Fruit fly (Drosophila melanogaster) whole organism, wandering third instar larva: ENCODE data around the gene RpL4.

Experiments used
- Abd-B ChIP-seq: fragments of >200 bp; optimal IDR thresholded peaks from 2 replicates; lab custom pipeline; 2017; ENCODE audit warnings: missing biosample characterization, missing genetic modification characterization
- CG9705 ChIP-seq: fragments of 200-800 bp; sonication (Bioruptor generic); optimal IDR thresholded peaks from 2 replicates; lab custom pipeline; 2018; ENCODE audit warnings: missing biosample characterization, mild to moderate bottlenecking, missing genetic modification characterization
- CrebA ChIP-seq: fragments of 200-800 bp; sonication (Bioruptor generic); optimal IDR thresholded peaks from 2 replicates; lab custom pipeline; 2016; ENCODE audit warnings: missing biosample characterization, mild to moderate bottlenecking, missing genetic modification characterization, borderline replicate concordance
- Dfd ChIP-seq: fragments of >200 bp; optimal IDR thresholded peaks from 2 replicates; lab custom pipeline; 2017; ENCODE audit warnings: missing biosample characterization, missing genetic modification characterization
- GATAd ChIP-seq: sonication (Bioruptor generic); optimal IDR thresholded peaks from 2 replicates; lab custom pipeline; 2016; ENCODE audit warnings: missing biosample characterization, missing genetic modification characterization
- HLH106 ChIP-seq: fragments of 200-800 bp; optimal IDR thresholded peaks from 3 replicates; lab custom pipeline; 2019; ENCODE audit warnings: missing biosample characterization, mild to moderate bottlenecking, missing genetic modification characterization, moderate library complexity
- Hnf4 ChIP-seq: fragments of 200-800 bp; sonication (Bioruptor generic); optimal IDR thresholded peaks from 2 replicates; lab custom pipeline; 2016; ENCODE audit warnings: missing biosample characterization, mild to moderate bottlenecking, missing genetic modification characterization
- Hr83 ChIP-seq: fragments of 200-300 bp; sonication (Bioruptor generic); optimal IDR thresholded peaks from 2 replicates; lab custom pipeline; 2016; ENCODE audit warnings: missing biosample characterization, mild to moderate bottlenecking, missing genetic modification characterization, moderate library complexity; ENCODE audit not compliant: poor library complexity, severe bottlenecking
- Jra ChIP-seq: sonication (Bioruptor generic); optimal IDR thresholded peaks from 2 replicates; lab custom pipeline; 2016; ENCODE audit warnings: missing biosample characterization, missing genetic modification characterization
- Myc ChIP-seq: fragments of >200 bp; optimal IDR thresholded peaks from 2 replicates; lab custom pipeline; 2017
- OdsH ChIP-seq: fragments of 200-800 bp; sonication (Bioruptor generic); optimal IDR thresholded peaks from 2 replicates; lab custom pipeline; 2016; ENCODE audit warnings: missing biosample characterization, mild to moderate bottlenecking, missing genetic modification characterization
- Rel ChIP-seq, 2 experiments: fragments of 200-800 bp; sonication (Bioruptor generic) in 1 of 2; optimal IDR thresholded peaks; 2 replicates in 1 of 2; 3 replicates in 1 of 2; lab custom pipeline; 2016 to 2019; ENCODE audit warnings: mild to moderate bottlenecking in 2 of 2, missing biosample characterization in 2 of 2, missing genetic modification characterization in 2 of 2, moderate library complexity in 1 of 2
- Sp1 ChIP-seq: fragments of 200-800 bp; sonication (Bioruptor generic); optimal IDR thresholded peaks from 3 replicates; lab custom pipeline; 2019; ENCODE audit warnings: missing biosample characterization, mild to moderate bottlenecking, missing genetic modification characterization, moderate library complexity
- br ChIP-seq: fragments of 200-800 bp; sonication (Bioruptor generic); optimal IDR thresholded peaks from 2 replicates; lab custom pipeline; 2016; ENCODE audit warnings: missing biosample characterization, missing genetic modification characterization
- brk ChIP-seq: fragments of 200-800 bp; sonication (Bioruptor generic); optimal IDR thresholded peaks from 2 replicates; lab custom pipeline; 2016; ENCODE audit warnings: missing biosample characterization, mild to moderate bottlenecking, missing genetic modification characterization
- dl ChIP-seq, 2 experiments: fragments of 175-275, 200-275 bp in 1 of 2; fragments of 200-275 bp in 1 of 2; sonication (Bioruptor generic); optimal IDR thresholded peaks; lab custom pipeline; 2018; ENCODE audit warnings: mild to moderate bottlenecking in 2 of 2, missing biosample characterization in 2 of 2, missing genetic modification characterization in 2 of 2, moderate library complexity in 2 of 2; ENCODE audit not compliant: partially characterized antibody in 2 of 2, insufficient read depth in 1 of 2
- dsf ChIP-seq: sonication (Bioruptor generic); optimal IDR thresholded peaks from 2 replicates; lab custom pipeline; 2016; ENCODE audit warnings: missing biosample characterization, missing genetic modification characterization, borderline replicate concordance
- ey ChIP-seq: fragments of 200-800 bp; sonication (Bioruptor generic); optimal IDR thresholded peaks from 2 replicates; lab custom pipeline; 2016; ENCODE audit warnings: missing biosample characterization, missing genetic modification characterization
- foxo ChIP-seq, 2 experiments: fragments of 200-800 bp; sonication (Bioruptor generic); optimal IDR thresholded peaks; 2 replicates in 1 of 2; 3 replicates in 1 of 2; lab custom pipeline; 2016 to 2017; ENCODE audit warnings: missing biosample characterization in 2 of 2, missing genetic modification characterization in 2 of 2
- fru ChIP-seq: fragments of 200-800 bp; sonication (Bioruptor generic); optimal IDR thresholded peaks from 3 replicates; lab custom pipeline; 2016; ENCODE audit warnings: missing biosample characterization, mild to moderate bottlenecking, missing genetic modification characterization
- h ChIP-seq: fragments of 200-800 bp; sonication (Bioruptor generic); optimal IDR thresholded peaks from 3 replicates; lab custom pipeline; 2016; ENCODE audit warnings: missing biosample characterization, mild to moderate bottlenecking, missing genetic modification characterization
- jim ChIP-seq: fragments of 175-275, 200-325 bp; sonication (Bioruptor generic); optimal IDR thresholded peaks from 2 replicates; lab custom pipeline; 2016; ENCODE audit warnings: missing biosample characterization, mild to moderate bottlenecking, missing genetic modification characterization
- lola ChIP-seq: fragments of >200 bp; optimal IDR thresholded peaks from 2 replicates; lab custom pipeline; 2017; ENCODE audit warnings: missing biosample characterization, missing genetic modification characterization
- psq ChIP-seq: fragments of 200-800 bp; sonication (Bioruptor generic); optimal IDR thresholded peaks from 3 replicates; lab custom pipeline; 2017; ENCODE audit warnings: missing biosample characterization, mild to moderate bottlenecking, missing genetic modification characterization, moderate library complexity
- rgr ChIP-seq: fragments of 200-800 bp; sonication (Bioruptor generic); optimal IDR thresholded peaks from 3 replicates; lab custom pipeline; 2016; ENCODE audit warnings: missing biosample characterization, mild to moderate bottlenecking, missing genetic modification characterization
- sage ChIP-seq: fragments of 200-800 bp; sonication (Bioruptor generic); optimal IDR thresholded peaks from 2 replicates; lab custom pipeline; 2016; ENCODE audit warnings: missing biosample characterization, mild to moderate bottlenecking, missing genetic modification characterization
- sv ChIP-seq: fragments of 200-800 bp; sonication (Bioruptor generic); optimal IDR thresholded peaks from 3 replicates; lab custom pipeline; 2016; ENCODE audit warnings: missing biosample characterization, missing genetic modification characterization
- tai ChIP-seq: sonication (Bioruptor generic); optimal IDR thresholded peaks from 2 replicates; lab custom pipeline; 2016; ENCODE audit warnings: missing biosample characterization, missing genetic modification characterization
- usp ChIP-seq: fragments of >200 bp; optimal IDR thresholded peaks from 2 replicates; lab custom pipeline; 2017; ENCODE audit warnings: missing biosample characterization, missing genetic modification characterization
- woc ChIP-seq: sonication (Bioruptor generic); optimal IDR thresholded peaks from 2 replicates; lab custom pipeline; 2016; ENCODE audit warnings: missing biosample characterization, mild to moderate bottlenecking, missing genetic modification characterization

Gene RpL4

DNA sequence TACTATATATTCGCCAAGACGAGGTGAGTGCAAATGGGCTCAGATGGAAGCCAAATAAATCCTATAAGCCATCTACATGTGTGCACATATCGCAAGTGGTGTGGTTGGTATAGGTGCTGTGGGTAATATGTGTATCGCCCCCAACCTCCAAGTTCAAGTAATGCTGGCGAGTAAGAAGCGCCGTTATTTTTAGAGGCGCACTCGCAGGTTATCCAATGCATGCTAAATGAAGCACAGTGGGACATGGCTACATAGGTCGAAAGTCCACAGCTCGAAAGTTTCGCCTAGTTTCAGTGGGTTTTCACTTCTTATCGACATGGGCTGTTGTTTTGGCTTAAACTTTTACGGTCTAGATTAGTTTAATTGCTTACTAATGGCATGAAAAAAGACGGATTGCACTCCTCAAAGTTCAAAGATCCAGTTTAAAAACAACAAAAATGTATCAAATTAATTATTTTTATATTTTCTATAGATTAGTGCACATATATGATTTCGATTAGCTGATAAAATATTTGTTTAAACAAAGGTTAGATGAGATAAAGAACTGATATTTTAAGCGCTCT lies 3.4 kb downstream of the RpL4 start:
- TF ChIP-seq HLH106 (peak; percentile 10), ey (GFP tag; lab: Kevin White, UChicago) (no peak), psq (GFP tag; lab: Kevin White, UChicago) (peak; percentile 7), dl (GFP tag; optimal IDR thresholded peaks at IDR 0.05; lab: Kevin White, UChicago; ENCODE audit: insufficient read depth in 1 of 2, partially characterized antibody in 2 of 2) (no peak), foxo (GFP tag; optimal IDR thresholded peaks at IDR 0.05; lab: Kevin White, UChicago) (peak in 1 of 2 experiments; percentile 27)
- TF ChIP-seq, all 38 proteins: peak for 3

DNA sequence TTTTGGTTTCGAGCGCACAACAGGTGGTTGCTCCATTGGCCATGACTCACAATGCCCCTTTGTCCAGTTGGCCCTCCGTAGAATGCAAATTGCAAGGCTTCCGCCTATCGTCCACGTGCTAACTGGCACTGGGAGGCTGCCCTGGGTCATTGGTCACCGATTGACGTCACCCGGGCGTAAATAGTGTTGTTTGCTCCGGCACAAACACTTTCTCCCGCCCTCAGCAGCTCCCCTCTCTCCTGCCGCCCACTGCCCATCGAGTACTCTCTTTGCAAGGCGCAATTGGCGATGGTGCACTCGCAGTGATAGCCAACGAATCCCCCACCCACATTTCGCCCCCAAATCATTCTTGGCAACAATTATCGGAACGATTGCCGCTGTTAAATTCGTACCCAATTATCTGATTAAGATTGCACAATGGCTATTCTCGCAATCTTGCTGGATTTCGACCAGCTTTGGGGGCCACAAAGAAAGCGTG lies 4.2 kb downstream of the RpL4 start:
- TF ChIP-seq Rel (GFP tag; optimal IDR thresholded peaks at IDR 0.05; lab: Kevin White, UChicago) = no peak
- TF ChIP-seq Rel (tag; optimal IDR thresholded peaks at IDR 0.05; lab: Kevin White, UChicago) = peak; percentile 24
- TF ChIP-seq h = peak; percentile 74
- no peak for TF ChIP-seq tai (GFP tag; lab: Kevin White, UChicago)

dm6 chr3R:27928140-27928539 lies 5.5 kb downstream of the RpL4 start, which contains the start of gene nenya:
nenya (minus strand) TSS chr3R:27928174.
- TF ChIP-seq sage (GFP tag; lab: Kevin White, UChicago) = no peak
- no peak for TF ChIP-seq jim (GFP tag; lab: Kevin White, UChicago)
- no peak for TF ChIP-seq OdsH
- no peak for TF ChIP-seq Rel (GFP tag; optimal IDR thresholded peaks at IDR 0.05; lab: Kevin White, UChicago)
- no peak for TF ChIP-seq Rel (tag; optimal IDR thresholded peaks at IDR 0.05; lab: Kevin White, UChicago)
- no peak for TF ChIP-seq CrebA
- no peak for TF ChIP-seq lola
- no peak for TF ChIP-seq fru (GFP tag; lab: Kevin White, UChicago)
- no peak for TF ChIP-seq Jra (GFP tag; lab: Kevin White, UChicago)

DNA sequence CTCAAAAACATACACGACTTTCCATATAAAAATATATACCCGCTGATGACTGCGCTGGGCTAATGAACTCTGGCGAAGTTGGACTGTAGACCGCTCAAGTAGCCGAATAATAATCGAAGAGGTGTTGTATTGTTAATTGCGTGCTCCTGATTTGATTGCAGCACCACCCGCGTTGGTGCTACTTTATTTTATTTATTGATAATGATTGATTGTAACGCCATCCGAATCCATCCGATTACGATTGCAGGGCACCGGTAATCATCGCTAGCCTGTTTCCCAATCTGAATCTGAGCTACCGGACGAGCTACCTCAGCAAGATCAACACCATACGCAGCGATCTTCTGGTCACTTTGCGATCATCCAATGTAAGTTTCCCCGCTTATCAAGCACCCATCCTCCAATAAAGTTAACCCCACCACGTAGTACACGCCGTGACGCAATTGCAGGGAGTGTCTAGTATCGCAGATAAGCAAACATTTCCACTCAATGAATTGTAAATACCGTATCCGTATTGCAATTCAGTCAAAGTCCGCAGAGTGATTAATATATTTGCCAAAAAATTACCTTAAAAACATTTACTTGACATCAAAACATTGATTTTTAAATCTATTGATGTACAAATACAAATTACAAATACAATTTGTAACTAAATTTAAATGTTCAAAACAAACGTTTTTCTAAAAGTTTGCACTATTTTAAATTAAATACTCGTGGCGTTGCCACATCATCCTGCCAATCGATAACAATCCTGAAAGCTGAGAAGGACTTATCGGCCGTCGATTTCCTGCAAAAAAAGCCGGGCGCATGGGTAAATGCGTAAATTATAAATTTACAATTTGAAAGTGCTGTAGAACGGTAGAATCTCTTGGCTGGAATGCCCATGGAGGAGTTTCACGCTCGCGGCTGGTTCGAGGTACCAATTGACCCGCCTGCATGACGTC lies 6.6 kb downstream of the RpL4 start:
- TF ChIP-seq dsf (GFP tag; lab: Kevin White, UChicago) (no peak), sage (GFP tag; lab: Kevin White, UChicago) (no peak), GATAd (GFP tag; lab: Kevin White, UChicago) (no peak), Hr83 (no peak), CrebA (no peak), Hnf4 (GFP tag; lab: Kevin White, UChicago) (peak; percentile 61), CG9705 (no peak), sv (GFP tag; lab: Kevin White, UChicago) (no peak), fru (GFP tag; lab: Kevin White, UChicago) (no peak), Dfd (GFP tag; lab: Kevin White, UChicago) (no peak), usp (GFP tag; lab: Kevin White, UChicago) (no peak), Rel (GFP tag; optimal IDR thresholded peaks at IDR 0.05; lab: Kevin White, UChicago) (no peak), Rel (tag; optimal IDR thresholded peaks at IDR 0.05; lab: Kevin White, UChicago) (peak; percentile 21), h (peak; percentile 58)

- TF ChIP-seq Sp1 (GFP tag; lab: Kevin White, UChicago) = no peak
- no peak for TF ChIP-seq brk (GFP tag; lab: Kevin White, UChicago)
- no peak for TF ChIP-seq dsf (GFP tag; lab: Kevin White, UChicago)
- no peak for TF ChIP-seq Dfd (GFP tag; lab: Kevin White, UChicago)
- TF ChIP-seq Abd-B (GFP tag; lab: Kevin White, UChicago) = no peak
- TF ChIP-seq Jra (GFP tag; lab: Kevin White, UChicago) = no peak
- TF ChIP-seq HLH106 = no peak
- no peak for TF ChIP-seq dl (GFP tag; optimal IDR thresholded peaks at IDR 0.05; lab: Kevin White, UChicago; ENCODE audit: insufficient read depth in 1 of 2, partially characterized antibody in 2 of 2)
- no peak for TF ChIP-seq Rel (GFP tag; optimal IDR thresholded peaks at IDR 0.05; lab: Kevin White, UChicago)
- no peak for TF ChIP-seq Rel (tag; optimal IDR thresholded peaks at IDR 0.05; lab: Kevin White, UChicago)
- TF ChIP-seq tai (GFP tag; lab: Kevin White, UChicago) = no peak
- TF ChIP-seq woc (GFP tag; lab: Kevin White, UChicago) = no peak
- no peak for TF ChIP-seq sage (GFP tag; lab: Kevin White, UChicago)
- TF ChIP-seq Myc = no peak
- no peak for TF ChIP-seq br
- TF ChIP-seq CrebA = no peak
- no peak for TF ChIP-seq Hr83
- TF ChIP-seq rgr (GFP tag; lab: Kevin White, UChicago) = no peak
These were observed 8.8 kb downstream of the RpL4 start for dm6 chr3R:27931461-27931860.
